Fruit fly (Drosophila melanogaster) whole organism, embryonic: ENCODE measurements around the gene Mis12.

ENCODE experiments used
- lola ChIP-seq, 3 experiments: fragments of >200 bp in 2 of 3; fragments of 200-800 bp in 1 of 3; sonication (Bioruptor generic) in 1 of 3; optimal IDR thresholded peaks; 2 replicates each; lab custom pipeline; 2017 to 2019; ENCODE audit warnings: missing biosample characterization in 3 of 3, missing genetic modification characterization in 3 of 3, mild to moderate bottlenecking in 1 of 3, moderate library complexity in 1 of 3
- nmo ChIP-seq: fragments of 200-800 bp; sonication (Bioruptor generic); optimal IDR thresholded peaks from 2 replicates; lab custom pipeline; 2018; ENCODE audit warnings: missing biosample characterization, mild to moderate bottlenecking, missing genetic modification characterization, moderate library complexity

dm6 chr3L:6968961-6969814 is at the start of gene Mis12, which contains the start of gene CG9953:
- TF ChIP-seq nmo (peak; percentile 68), lola (GFP tag; optimal IDR thresholded peaks at IDR 0.05; lab: Kevin White, UChicago) (peak in 1 of 3 experiments; percentile 62)
